Worm (Caenorhabditis elegans): Measurements from ENCODE around the gene M151.1.

DNA sequence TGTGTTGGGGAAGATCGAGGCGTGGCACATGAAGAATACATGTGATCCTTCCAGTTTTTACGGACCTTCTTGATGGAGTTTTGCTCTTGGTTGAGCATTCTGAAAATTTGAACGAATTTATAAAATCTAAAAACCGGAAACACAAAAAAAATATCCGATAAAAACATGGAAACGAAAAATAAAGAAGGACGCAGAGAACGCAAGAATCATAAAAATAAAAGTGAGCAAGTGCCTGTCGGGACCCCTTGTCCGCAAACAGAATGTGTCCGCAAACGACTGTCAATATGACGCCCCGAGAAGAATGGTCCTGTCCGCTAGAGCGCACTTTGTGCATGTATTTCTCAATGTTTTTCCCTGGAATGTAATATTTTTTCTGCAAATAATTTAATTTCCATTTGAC lies 31.5 kb upstream of the M151.1 start, which contains the start of gene Y49F6A.5:
- TF ChIP-seq ztf-23 (GFP tag; IDR thresholded peaks at IDR 0.05): no peak
- no peak for TF ChIP-seq flt-1 (GFP tag; IDR thresholded peaks at IDR 0.05)
